Worm (Caenorhabditis elegans) whole organism, mixed stage, embryonic: ENCODE data around the gene ZK945.8.

Source experiments
- M03D4.4 ChIP-seq: sonication (generic microtip); optimal IDR thresholded peaks from 2 replicates; lab custom pipeline; 2017; ENCODE audit warnings: mild to moderate bottlenecking, missing genetic modification characterization, missing compliant biosample characterization
- blmp-1 ChIP-seq: fragments of 150-350 bp; optimal IDR thresholded peaks from 2 replicates; lab custom pipeline; 2014; ENCODE audit warnings: missing biosample characterization, missing genetic modification characterization
- ceh-43 ChIP-seq: fragments of 200-800 bp; sonication (Bioruptor generic); optimal IDR thresholded peaks from 2 replicates; lab custom pipeline; 2018; ENCODE audit warnings: mild to moderate bottlenecking, missing genetic modification characterization, moderate library complexity, missing compliant biosample characterization
- ceh-83 ChIP-seq: fragments of 200-800 bp; sonication (Bioruptor generic); optimal IDR thresholded peaks from 2 replicates; lab custom pipeline; 2018; ENCODE audit warnings: mild to moderate bottlenecking, missing genetic modification characterization, missing compliant biosample characterization
- ces-1 ChIP-seq: fragments of 150-350 bp; optimal IDR thresholded peaks from 2 replicates; lab custom pipeline; 2014; ENCODE audit warnings: missing biosample characterization, missing genetic modification reagents, missing genetic modification characterization
- cnd-1 ChIP-seq: fragments of 200-800 bp; sonication (Bioruptor generic); optimal IDR thresholded peaks from 2 replicates; lab custom pipeline; 2018; ENCODE audit warnings: mild to moderate bottlenecking, missing genetic modification characterization, missing compliant biosample characterization
- drap-1 ChIP-seq: fragments of 200-800 bp; sonication (Bioruptor generic); optimal IDR thresholded peaks from 3 replicates; lab custom pipeline; 2018; ENCODE audit warnings: mild to moderate bottlenecking, missing genetic modification characterization, missing compliant biosample characterization
- elt-1 ChIP-seq: sonication (generic microtip); optimal IDR thresholded peaks from 2 replicates; lab custom pipeline; 2017; ENCODE audit warnings: missing genetic modification characterization, mild to moderate bottlenecking, missing compliant biosample characterization, antibody characterized with exemption, moderate library complexity, borderline replicate concordance; ENCODE audit not compliant: insufficient read depth
- elt-3 ChIP-seq: fragments of 150-350 bp; optimal IDR thresholded peaks from 2 replicates; lab custom pipeline; 2014; ENCODE audit warnings: missing biosample characterization, missing genetic modification characterization
- ham-2 ChIP-seq: fragments of 200-800 bp; sonication (Bioruptor generic); optimal IDR thresholded peaks from 2 replicates; lab custom pipeline; 2018; ENCODE audit warnings: mild to moderate bottlenecking, missing genetic modification characterization, missing compliant biosample characterization
- hlh-1 ChIP-seq: fragments of 150-350 bp; optimal IDR thresholded peaks from 2 replicates; lab custom pipeline; 2014; ENCODE audit warnings: missing biosample characterization, missing genetic modification reagents, missing genetic modification characterization
- lin-13 ChIP-seq: fragments of 150-350 bp; optimal IDR thresholded peaks from 2 replicates; lab custom pipeline; 2014; ENCODE audit warnings: missing biosample characterization, missing genetic modification characterization
- lin-32 ChIP-seq: fragments of 200-800 bp; sonication (Bioruptor generic); optimal IDR thresholded peaks from 2 replicates; lab custom pipeline; 2018; ENCODE audit warnings: mild to moderate bottlenecking, missing genetic modification characterization, missing compliant biosample characterization
- lsy-2 ChIP-seq: fragments of 150-350 bp; optimal IDR thresholded peaks from 2 replicates; lab custom pipeline; 2014; ENCODE audit warnings: missing biosample characterization, missing genetic modification characterization
- mab-5 ChIP-seq: fragments of 150-350 bp; optimal IDR thresholded peaks from 2 replicates; lab custom pipeline; 2014; ENCODE audit warnings: missing biosample characterization, missing genetic modification characterization
- mls-2 ChIP-seq: sonication (generic microtip); optimal IDR thresholded peaks from 2 replicates; lab custom pipeline; 2016; ENCODE audit warnings: mild to moderate bottlenecking, missing genetic modification characterization, moderate library complexity, missing compliant biosample characterization
- nhr-12 ChIP-seq: fragments of 150-350 bp; optimal IDR thresholded peaks from 2 replicates; lab custom pipeline; 2014; ENCODE audit warnings: missing biosample characterization, missing genetic modification characterization
- nhr-2 ChIP-seq: fragments of 150-350 bp; optimal IDR thresholded peaks from 2 replicates; lab custom pipeline; 2014; ENCODE audit warnings: missing biosample characterization, missing genetic modification characterization
- nhr-237 ChIP-seq: fragments of 150-350 bp; optimal IDR thresholded peaks from 2 replicates; lab custom pipeline; 2014; ENCODE audit warnings: missing biosample characterization, missing genetic modification characterization
- nhr-28 ChIP-seq: fragments of 150-350 bp; optimal IDR thresholded peaks from 2 replicates; lab custom pipeline; 2014; ENCODE audit warnings: missing biosample characterization, missing genetic modification characterization
- nhr-76 ChIP-seq: sonication (generic microtip); optimal IDR thresholded peaks from 2 replicates; lab custom pipeline; 2017; ENCODE audit warnings: missing biosample characterization, missing genetic modification characterization
- pha-4 ChIP-seq: fragments of 150-350 bp; optimal IDR thresholded peaks from 2 replicates; lab custom pipeline; 2018; ENCODE audit warnings: missing biosample characterization, missing genetic modification reagents, missing genetic modification characterization
- sem-2 ChIP-seq: fragments of 200-800 bp; sonication (Bioruptor generic); optimal IDR thresholded peaks from 2 replicates; lab custom pipeline; 2018; ENCODE audit warnings: mild to moderate bottlenecking, missing genetic modification characterization, missing compliant biosample characterization
- snpc-4 ChIP-seq: fragments of 150-350 bp; optimal IDR thresholded peaks from 2 replicates; lab custom pipeline; 2014; ENCODE audit warnings: missing biosample characterization, missing genetic modification characterization
- sptf-1 ChIP-seq: sonication (generic microtip); optimal IDR thresholded peaks from 2 replicates; lab custom pipeline; 2017; ENCODE audit warnings: mild to moderate bottlenecking, missing genetic modification characterization, moderate library complexity, missing compliant biosample characterization
- tbx-8 ChIP-seq: fragments of 200-800 bp; sonication (Bioruptor generic); optimal IDR thresholded peaks from 2 replicates; lab custom pipeline; 2018; ENCODE audit warnings: mild to moderate bottlenecking, missing genetic modification characterization, moderate library complexity, missing compliant biosample characterization
- unc-120 ChIP-seq: sonication (generic microtip); optimal IDR thresholded peaks from 2 replicates; lab custom pipeline; 2017; ENCODE audit warnings: missing genetic modification characterization, missing compliant biosample characterization; ENCODE audit not compliant: poor library complexity, severe bottlenecking
- unc-62 ChIP-seq: fragments of 150-350 bp; optimal IDR thresholded peaks from 2 replicates; lab custom pipeline; 2014; ENCODE audit warnings: missing biosample characterization, missing genetic modification reagents, missing genetic modification characterization
- zip-8 ChIP-seq: fragments of 150-350 bp; optimal IDR thresholded peaks from 2 replicates; lab custom pipeline; 2014; ENCODE audit warnings: missing biosample characterization, missing genetic modification characterization
- ztf-11 ChIP-seq: fragments of 150-350 bp; optimal IDR thresholded peaks from 2 replicates; lab custom pipeline; 2014; ENCODE audit warnings: missing biosample characterization, missing genetic modification characterization

Gene ZK945.8

DNA sequence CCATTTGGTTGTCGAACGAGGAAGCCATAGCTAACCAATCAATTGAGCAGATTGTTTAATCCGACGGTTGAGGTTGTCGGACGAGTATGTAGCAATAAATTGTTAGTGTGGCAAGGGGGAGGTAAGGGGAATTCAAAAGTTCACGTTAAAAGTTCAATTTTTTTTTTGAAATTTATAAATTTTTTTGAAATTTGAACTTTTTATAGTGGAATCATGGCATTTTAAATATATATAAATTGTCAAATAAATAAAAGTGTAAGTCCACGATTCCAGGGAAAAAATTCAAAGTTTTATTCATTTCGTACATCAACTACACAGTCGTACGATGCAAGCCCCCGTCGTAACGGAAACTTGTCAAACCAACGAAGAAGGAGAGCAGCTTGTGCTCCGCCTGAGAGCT, at the start of gene ZK945.8, which contains the start of gene ZK945.7:
ZK945.8 (plus strand) TSS at position 275 of the 400 bp plus-strand sequence.
ZK945.7 (minus strand) TSS at position 101 of the 400 bp plus-strand sequence.
- TF ChIP-seq drap-1 (GFP tag; lab: Kevin White, UChicago) (no peak), ces-1 (no peak), M03D4.4 (tag; lab: Kevin White, UChicago) (no peak), lin-32 (no peak), nhr-12 (no peak), elt-3 (tag; lab: Kevin White, UChicago) (no peak), nhr-237 (tag; lab: Kevin White, UChicago) (no peak), blmp-1 (no peak), ceh-43 (GFP tag; lab: Kevin White, UChicago) (no peak), pha-4 (no peak), sptf-1 (tag; lab: Kevin White, UChicago) (no peak), unc-62 (GFP tag; lab: Kevin White, UChicago) (no peak), snpc-4 (no peak), ham-2 (GFP tag; lab: Kevin White, UChicago) (no peak)

ce11 chrII:10060508-10060907, 47.9 kb upstream of the ZK945.8 start, which contains the start of gene stg-1:
TSS of gene stg-1 (minus strand) at chrII:10060660.
- peak; percentile 66 for TF ChIP-seq ces-1
- TF ChIP-seq nhr-28 (tag; lab: Kevin White, UChicago), result no peak

DNA sequence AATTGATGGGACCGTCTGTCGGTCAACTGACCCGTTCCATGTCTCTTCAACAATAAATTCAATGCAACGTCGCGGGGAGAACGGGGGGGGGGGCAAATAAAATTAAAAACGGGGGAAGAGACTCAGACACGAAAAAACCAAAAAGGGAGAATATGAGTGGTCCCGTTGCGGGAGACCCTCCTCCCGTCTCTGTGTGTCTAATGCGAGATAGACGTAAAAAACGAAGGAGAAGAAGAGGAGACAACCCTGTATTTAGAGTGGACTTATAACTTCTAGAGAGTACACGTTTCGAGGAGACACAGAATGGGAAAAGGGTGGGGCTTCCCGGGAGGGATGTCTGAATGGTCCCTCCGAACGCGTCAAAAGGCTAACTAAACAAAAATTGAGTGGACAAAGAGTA, 43.0 kb upstream of the ZK945.8 start:
- TF ChIP-seq ces-1, result peak; percentile 82
- no peak for TF ChIP-seq sem-2
- peak; percentile 38 for TF ChIP-seq drap-1 (GFP tag; lab: Kevin White, UChicago)
- TF ChIP-seq M03D4.4 (tag; lab: Kevin White, UChicago), result peak; percentile 24
- peak; percentile 39 for TF ChIP-seq unc-120 (tag; lab: Kevin White, UChicago)
- TF ChIP-seq nhr-2 (tag; lab: Kevin White, UChicago), result peak; percentile 20
- TF ChIP-seq cnd-1 (tag; lab: Kevin White, UChicago), result peak; percentile 84
- peak; percentile 28 for TF ChIP-seq ham-2 (GFP tag; lab: Kevin White, UChicago)
- TF ChIP-seq lin-13, result no peak
- TF ChIP-seq snpc-4, result no peak
- TF ChIP-seq sptf-1 (tag; lab: Kevin White, UChicago), result peak; percentile 68
- peak; percentile 83 for TF ChIP-seq mls-2 (tag; lab: Kevin White, UChicago)
- no peak for TF ChIP-seq pha-4
- TF ChIP-seq, all 35 proteins: peak for 9

- TF ChIP-seq snpc-4 (no peak), elt-1 (tag; lab: Kevin White, UChicago) (no peak), nhr-28 (tag; lab: Kevin White, UChicago) (no peak), unc-62 (GFP tag; lab: Kevin White, UChicago) (no peak), lsy-2 (tag; lab: Kevin White, UChicago) (no peak), hlh-1 (tag; lab: Kevin White, UChicago) (no peak), lin-13 (no peak), sem-2 (no peak), mls-2 (tag; lab: Kevin White, UChicago) (no peak), tbx-8 (GFP tag; lab: Kevin White, UChicago) (no peak), drap-1 (GFP tag; lab: Kevin White, UChicago) (no peak), ceh-83 (GFP tag; lab: Kevin White, UChicago) (no peak), nhr-76 (tag; lab: Kevin White, UChicago) (no peak), unc-120 (tag; lab: Kevin White, UChicago) (no peak), zip-8 (tag; lab: Kevin White, UChicago) (no peak), pha-4 (no peak), M03D4.4 (tag; lab: Kevin White, UChicago) (no peak), mab-5 (tag; lab: Kevin White, UChicago) (no peak)
- TF ChIP-seq, all 35 proteins: peak for 0
These were observed 40.6 kb upstream of the ZK945.8 start, which contains the start of gene die-1 for ce11 chrII:10067817-10068216. TSS of gene die-1 (minus strand) at chrII:10067917.

ce11 chrII:10073986-10074385, 34.5 kb upstream of the ZK945.8 start:
- TF ChIP-seq sem-2 (no peak), cnd-1 (tag; lab: Kevin White, UChicago) (no peak), mab-5 (tag; lab: Kevin White, UChicago) (no peak), lin-32 (no peak), nhr-28 (tag; lab: Kevin White, UChicago) (no peak)

DNA sequence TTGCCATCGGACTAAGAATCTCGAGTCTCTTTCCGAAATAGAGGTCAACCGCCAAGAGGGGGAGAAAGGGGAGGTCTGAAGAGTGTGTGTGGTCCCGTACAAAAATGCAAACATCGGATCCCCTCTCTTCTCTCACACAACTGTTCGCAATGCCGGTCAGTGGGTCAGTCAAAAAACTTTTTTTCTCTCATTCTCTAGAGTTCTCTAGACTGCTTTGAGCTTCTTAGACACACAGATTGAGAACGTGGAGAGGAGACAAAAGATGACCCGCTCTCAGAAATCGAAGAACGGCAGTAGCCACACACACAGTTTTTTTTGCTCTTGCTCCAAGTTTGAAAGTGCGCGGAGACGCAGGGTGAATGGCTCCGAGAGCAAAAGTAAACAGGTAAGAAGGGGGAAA, 32.7 kb upstream of the ZK945.8 start:
- TF ChIP-seq hlh-1 (tag; lab: Kevin White, UChicago) (peak; percentile 87), nhr-12 (no peak), M03D4.4 (tag; lab: Kevin White, UChicago) (peak; percentile 45), ztf-11 (no peak), ces-1 (no peak), sptf-1 (tag; lab: Kevin White, UChicago) (peak; percentile 3), zip-8 (tag; lab: Kevin White, UChicago) (no peak), unc-62 (GFP tag; lab: Kevin White, UChicago) (no peak)
